Worm (Caenorhabditis elegans) whole organism, L2 larva: ENCODE data around the gene chhy-1.

Source experiments
- C34F6.9 ChIP-seq: fragments of 150-350 bp; optimal IDR thresholded peaks from 2 replicates; lab custom pipeline; 2014; ENCODE audit warnings: missing biosample characterization, missing genetic modification characterization
- F13H6.1 ChIP-seq: sonication (generic microtip); optimal IDR thresholded peaks from 2 replicates; lab custom pipeline; 2016; ENCODE audit warnings: missing genetic modification characterization, missing compliant biosample characterization
- ZK546.5 ChIP-seq: sonication (generic microtip); optimal IDR thresholded peaks from 2 replicates; lab custom pipeline; 2017; ENCODE audit warnings: missing biosample characterization, missing genetic modification characterization
- alr-1 ChIP-seq: fragments of 150-350 bp; optimal IDR thresholded peaks from 2 replicates; lab custom pipeline; 2014; ENCODE audit warnings: missing biosample characterization, missing genetic modification characterization
- aly-2 ChIP-seq: fragments of 150-350 bp; optimal IDR thresholded peaks from 2 replicates; lab custom pipeline; 2014; ENCODE audit warnings: missing biosample characterization, missing genetic modification characterization
- ama-1 ChIP-seq: fragments of 150-350 bp; optimal IDR thresholded peaks from 2 replicates; lab custom pipeline; 2018; ENCODE audit warnings: inconsistent platforms
- ceh-16 ChIP-seq: fragments of 150-350 bp; optimal IDR thresholded peaks from 2 replicates; lab custom pipeline; 2014; ENCODE audit warnings: missing biosample characterization, missing genetic modification characterization
- ceh-82 ChIP-seq: fragments of 150-350 bp; optimal IDR thresholded peaks from 2 replicates; lab custom pipeline; 2014; ENCODE audit warnings: missing biosample characterization, missing genetic modification characterization
- crh-2 ChIP-seq: sonication (generic microtip); optimal IDR thresholded peaks from 2 replicates; lab custom pipeline; 2017; ENCODE audit warnings: missing biosample characterization, missing genetic modification characterization
- egl-27 ChIP-seq: sonication (generic microtip); optimal IDR thresholded peaks from 3 replicates; lab custom pipeline; 2017; ENCODE audit warnings: missing biosample characterization, missing genetic modification reagents, missing genetic modification characterization
- elt-1 ChIP-seq: fragments of 150-350 bp; optimal IDR thresholded peaks from 2 replicates; lab custom pipeline; 2014; ENCODE audit warnings: missing biosample characterization, missing genetic modification characterization
- elt-3 ChIP-seq: sonication (generic microtip); optimal IDR thresholded peaks from 2 replicates; lab custom pipeline; 2017; ENCODE audit warnings: missing biosample characterization, missing genetic modification characterization
- fos-1 ChIP-seq: fragments of 150-350 bp; optimal IDR thresholded peaks from 2 replicates; lab custom pipeline; 2014; ENCODE audit warnings: missing biosample characterization, missing genetic modification characterization
- gmeb-1 ChIP-seq: fragments of 150-350 bp; optimal IDR thresholded peaks from 2 replicates; lab custom pipeline; 2014; ENCODE audit warnings: missing biosample characterization, missing genetic modification characterization
- lin-11 ChIP-seq: fragments of 150-350 bp; sonication (generic microtip); optimal IDR thresholded peaks from 2 replicates; lab custom pipeline; 2014; ENCODE audit warnings: missing biosample characterization, missing genetic modification characterization, inconsistent platforms, mixed read lengths
- lin-13 ChIP-seq: fragments of 150-350 bp; optimal IDR thresholded peaks from 2 replicates; lab custom pipeline; 2014; ENCODE audit warnings: missing biosample characterization, missing genetic modification reagents, missing genetic modification characterization
- lin-39 ChIP-seq: fragments of 150-350 bp; optimal IDR thresholded peaks from 2 replicates; lab custom pipeline; 2014; ENCODE audit warnings: missing biosample characterization, missing genetic modification reagents, missing genetic modification characterization
- lsy-2 ChIP-seq, 2 experiments: fragments of 150-350 bp in 1 of 2; sonication (generic microtip) in 1 of 2; optimal IDR thresholded peaks; 2 replicates each; lab custom pipeline; 2014 to 2017; ENCODE audit warnings: missing biosample characterization in 2 of 2, missing genetic modification characterization in 2 of 2
- mab-5 ChIP-seq: fragments of 150-350 bp; optimal IDR thresholded peaks from 2 replicates; lab custom pipeline; 2014; ENCODE audit warnings: missing biosample characterization, missing genetic modification characterization
- nhr-11 ChIP-seq: fragments of 150-350 bp; optimal IDR thresholded peaks from 2 replicates; lab custom pipeline; 2014; ENCODE audit warnings: missing biosample characterization, missing genetic modification characterization
- nhr-12 ChIP-seq: fragments of 150-350 bp; optimal IDR thresholded peaks from 2 replicates; lab custom pipeline; 2014; ENCODE audit warnings: missing biosample characterization, missing genetic modification characterization
- nhr-21 ChIP-seq: fragments of 150-350 bp; optimal IDR thresholded peaks from 2 replicates; lab custom pipeline; 2014; ENCODE audit warnings: missing biosample characterization, missing genetic modification characterization
- nhr-23 ChIP-seq: fragments of 150-350 bp; optimal IDR thresholded peaks from 2 replicates; lab custom pipeline; 2014; ENCODE audit warnings: missing biosample characterization, missing genetic modification reagents, missing genetic modification characterization
- nhr-237 ChIP-seq: fragments of 150-350 bp; optimal IDR thresholded peaks from 2 replicates; lab custom pipeline; 2014; ENCODE audit warnings: missing biosample characterization, missing genetic modification characterization
- nhr-25 ChIP-seq: fragments of 150-350 bp; sonication (generic microtip); optimal IDR thresholded peaks from 3 replicates; lab custom pipeline; 2014; ENCODE audit warnings: missing biosample characterization, missing genetic modification characterization
- nhr-77 ChIP-seq: fragments of 150-350 bp; optimal IDR thresholded peaks from 2 replicates; lab custom pipeline; 2014; ENCODE audit warnings: missing biosample characterization, missing genetic modification characterization
- peb-1 ChIP-seq: fragments of 150-350 bp; optimal IDR thresholded peaks from 2 replicates; lab custom pipeline; 2014; ENCODE audit warnings: missing biosample characterization, missing genetic modification characterization
- sem-4 ChIP-seq: fragments of 150-350 bp; optimal IDR thresholded peaks from 2 replicates; lab custom pipeline; 2014; ENCODE audit warnings: missing biosample characterization, missing genetic modification reagents, missing genetic modification characterization
- skn-1 ChIP-seq: sonication (generic microtip); optimal IDR thresholded peaks from 2 replicates; lab custom pipeline; 2017; ENCODE audit warnings: missing biosample characterization, missing genetic modification characterization
- sma-9 ChIP-seq, 2 experiments: fragments of 150-350 bp in 1 of 2; sonication (generic microtip) in 1 of 2; optimal IDR thresholded peaks; 2 replicates each; lab custom pipeline; 2014 to 2016; ENCODE audit warnings: missing genetic modification characterization in 2 of 2, mild to moderate bottlenecking in 1 of 2, missing biosample characterization in 1 of 2, missing compliant biosample characterization in 1 of 2, missing genetic modification reagents in 1 of 2, moderate library complexity in 1 of 2
- snpc-4 ChIP-seq: fragments of 150-350 bp; optimal IDR thresholded peaks from 2 replicates; lab custom pipeline; 2014; ENCODE audit warnings: missing biosample characterization, missing genetic modification characterization
- unc-55 ChIP-seq: fragments of 150-350 bp; sonication (generic microtip); optimal IDR thresholded peaks from 3 replicates; lab custom pipeline; 2014; ENCODE audit warnings: missing biosample characterization, missing genetic modification reagents, missing genetic modification characterization
- unc-62 ChIP-seq: fragments of 150-350 bp; optimal IDR thresholded peaks from 2 replicates; lab custom pipeline; 2014; ENCODE audit warnings: missing biosample characterization, missing genetic modification reagents, missing genetic modification characterization
- zag-1 ChIP-seq: fragments of 150-350 bp; optimal IDR thresholded peaks from 2 replicates; lab custom pipeline; 2014; ENCODE audit warnings: missing biosample characterization, missing genetic modification characterization
- ztf-1 ChIP-seq: fragments of 200-800 bp; sonication (Bioruptor generic); conservative IDR thresholded peaks from 2 replicates; pipeline ENCODE4 v1.3.6; 2022; ENCODE audit warnings: missing genetic modification characterization, missing compliant biosample characterization
- ztf-11 ChIP-seq: sonication (generic microtip); optimal IDR thresholded peaks from 2 replicates; lab custom pipeline; 2017; ENCODE audit warnings: missing biosample characterization, missing genetic modification characterization
- ztf-4 ChIP-seq: fragments of 150-350 bp; optimal IDR thresholded peaks from 2 replicates; lab custom pipeline; 2014; ENCODE audit warnings: missing biosample characterization, missing genetic modification characterization

chhy-1 gene

DNA sequence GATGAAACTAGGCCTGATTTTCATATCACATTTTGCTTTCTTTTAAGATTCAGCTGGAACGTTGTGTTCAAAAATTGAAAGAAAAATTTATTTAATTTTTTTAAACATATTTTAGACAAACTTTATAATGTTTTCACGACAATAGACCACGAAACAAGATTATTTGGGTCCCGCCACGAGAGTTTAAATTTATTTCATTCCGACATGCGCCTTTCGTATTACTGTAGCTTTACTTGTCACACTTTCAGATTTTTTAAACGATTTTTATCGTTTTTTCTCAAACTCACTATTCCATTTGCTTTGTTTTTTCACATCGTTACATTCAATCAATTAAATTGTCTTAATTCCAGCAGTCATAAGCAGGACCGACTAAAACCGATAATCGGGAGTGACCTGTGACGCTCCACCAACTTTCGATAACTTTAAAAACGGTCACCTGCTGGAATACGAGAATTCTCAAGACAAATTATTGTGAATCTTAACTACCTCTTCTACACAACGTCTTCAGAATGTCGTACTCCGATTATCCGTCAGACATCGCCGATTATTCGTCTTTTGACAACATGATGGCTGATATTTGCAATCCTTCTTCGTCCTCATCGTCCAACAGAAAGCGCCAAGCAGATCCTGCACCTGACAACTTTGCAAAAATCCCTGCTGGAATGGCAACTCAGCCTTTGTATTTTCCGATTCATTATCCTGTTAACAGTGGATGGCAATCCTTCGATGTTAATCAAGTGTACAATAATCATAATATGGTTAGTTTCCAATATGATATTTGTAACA lies 23.4 kb downstream of the chhy-1 start, which contains the start of gene aptf-3:
TSS of gene aptf-3 (plus strand) at position 351 of the 786 bp plus-strand sequence.
- no peak for TF ChIP-seq nhr-237 (tag; lab: Kevin White, UChicago)
- no peak for TF ChIP-seq nhr-23 (tag; lab: Kevin White, UChicago)
- no peak for TF ChIP-seq nhr-12 (tag; lab: Kevin White, UChicago)
- TF ChIP-seq elt-1 (tag; lab: Kevin White, UChicago), result no peak
- TF ChIP-seq nhr-77 (tag; lab: Kevin White, UChicago), result no peak
- TF ChIP-seq zag-1 (tag; lab: Kevin White, UChicago), result no peak
- no peak for TF ChIP-seq gmeb-1 (tag; lab: Kevin White, UChicago)
- no peak for TF ChIP-seq lsy-2 (tag; optimal IDR thresholded peaks at IDR 0.05; lab: Kevin White, UChicago)
- no peak for TF ChIP-seq ceh-82 (tag; lab: Kevin White, UChicago)
- TF ChIP-seq nhr-21, result no peak
- TF ChIP-seq alr-1 (tag; lab: Kevin White, UChicago), result no peak
- TF ChIP-seq peb-1 (tag; lab: Kevin White, UChicago), result no peak
- no peak for TF ChIP-seq ztf-4
- TF ChIP-seq unc-62 (GFP tag; lab: Kevin White, UChicago), result no peak
- TF ChIP-seq ceh-16 (tag; lab: Kevin White, UChicago), result no peak
- no peak for TF ChIP-seq ztf-1 (GFP tag; lab: Robert Waterston, UW)

- TF ChIP-seq unc-55 (GFP tag; lab: Kevin White, UChicago), result peak; percentile 26
- no peak for TF ChIP-seq lin-39 (tag; lab: Kevin White, UChicago)
Measured at ce11 chrII:8590684-8591083, 26.7 kb downstream of the chhy-1 start, which contains the start of gene aptf-4. Gene aptf-4, plus strand, starts transcription at chrII:8590984.

- TF ChIP-seq sem-4 (tag; lab: Kevin White, UChicago) (no peak), crh-2 (tag; lab: Kevin White, UChicago) (peak; percentile 35), ZK546.5 (tag; lab: Kevin White, UChicago) (no peak), aly-2 (tag; lab: Kevin White, UChicago) (no peak), ztf-4 (no peak), ztf-1 (GFP tag; lab: Robert Waterston, UW) (no peak), lin-11 (tag; lab: Kevin White, UChicago) (no peak), sma-9 (GFP tag; optimal IDR thresholded peaks at IDR 0.05; lab: Kevin White, UChicago) (peak; percentile 38), sma-9 (tag; optimal IDR thresholded peaks at IDR 0.05; lab: Kevin White, UChicago) (no peak), ceh-16 (tag; lab: Kevin White, UChicago) (no peak), C34F6.9 (peak; percentile 49), zag-1 (tag; lab: Kevin White, UChicago) (peak; percentile 40), elt-1 (tag; lab: Kevin White, UChicago) (no peak), skn-1 (tag; lab: Kevin White, UChicago) (no peak), F13H6.1 (no peak), nhr-23 (tag; lab: Kevin White, UChicago) (no peak), fos-1 (tag; lab: Kevin White, UChicago) (no peak), nhr-12 (tag; lab: Kevin White, UChicago) (no peak), nhr-11 (tag; lab: Kevin White, UChicago) (no peak), lin-39 (tag; lab: Kevin White, UChicago) (no peak), nhr-25 (tag; lab: Kevin White, UChicago) (no peak), lsy-2 (tag; optimal IDR thresholded peaks at IDR 0.05; lab: Kevin White, UChicago) (peak in 1 of 2 experiments; percentile 39), peb-1 (tag; lab: Kevin White, UChicago) (no peak), ztf-11 (tag; lab: Kevin White, UChicago) (no peak), unc-62 (GFP tag; lab: Kevin White, UChicago) (no peak), lin-13 (GFP tag; lab: Kevin White, UChicago) (no peak), mab-5 (tag; lab: Kevin White, UChicago) (no peak), alr-1 (tag; lab: Kevin White, UChicago) (no peak), ceh-82 (tag; lab: Kevin White, UChicago) (no peak), nhr-21 (no peak), egl-27 (tag; lab: Kevin White, UChicago) (no peak), snpc-4 (tag; lab: Kevin White, UChicago) (no peak), nhr-77 (tag; lab: Kevin White, UChicago) (no peak), unc-55 (GFP tag; lab: Kevin White, UChicago) (peak; percentile 17), elt-3 (tag; lab: Kevin White, UChicago) (no peak), gmeb-1 (tag; lab: Kevin White, UChicago) (no peak), ama-1 (lab: Kevin White, UChicago) (no peak)
Measured at ce11 chrII:8589227-8589626, 28.2 kb downstream of the chhy-1 start.
